Worm (Caenorhabditis elegans) whole organism, L4/young adult: Measurements from ENCODE around the gene C36A4.10.
"Not testable (repeated sequence)": the region's sequence is repeated elsewhere in the genome, so short reads cannot be mapped to it uniquely, and the experiment has no call there.

Experiments
- W03F9.2 ChIP-seq: fragments of 150-350 bp; optimal IDR thresholded peaks from 2 replicates; lab custom pipeline; 2014; ENCODE audit warnings: missing biosample characterization, missing genetic modification characterization
- dao-5 ChIP-seq: sonication (generic microtip); optimal IDR thresholded peaks from 2 replicates; lab custom pipeline; 2016; ENCODE audit warnings: missing genotype, missing genetic modification characterization, moderate library complexity, missing compliant biosample characterization
- him-1 ChIP-seq: sonication (generic microtip); optimal IDR thresholded peaks from 2 replicates; lab custom pipeline; 2016; ENCODE audit warnings: missing genotype, missing genetic modification reagents, missing genetic modification characterization, missing compliant biosample characterization

Gene C36A4.10

ce11 chrIII:3863814-3864507 is 32.7 kb upstream of the C36A4.10 start, which contains the start of gene acs-19:
TSS of gene acs-19 (plus strand) at chrIII:3864489.
- TF ChIP-seq dao-5 (tag; lab: Kevin White, UChicago) = no peak
- no peak for TF ChIP-seq him-1 (tag; lab: Kevin White, UChicago)
- no peak for TF ChIP-seq W03F9.2 (tag; lab: Kevin White, UChicago)

DNA sequence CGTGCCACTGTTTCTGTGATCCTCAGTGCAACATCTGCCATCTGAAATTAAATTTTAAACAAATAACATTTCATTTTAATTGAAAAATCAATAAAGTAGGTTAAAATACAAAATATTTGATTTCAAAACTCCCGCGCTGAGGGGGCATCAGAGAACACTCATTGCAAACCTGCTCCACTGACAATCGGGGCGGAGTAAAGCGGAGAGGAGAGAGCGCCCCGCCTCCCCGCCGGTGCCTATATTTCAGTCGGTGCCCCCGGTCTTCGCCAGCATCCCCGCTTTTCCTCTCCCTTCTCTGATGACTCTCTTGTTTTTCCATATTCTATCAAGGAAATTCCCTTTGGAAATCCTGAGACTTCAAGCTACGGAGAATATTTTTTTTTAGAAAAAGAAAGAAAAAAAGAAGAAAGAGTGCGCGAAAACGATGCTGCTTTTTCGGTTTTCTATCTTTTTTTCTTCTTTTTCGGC is 31.7 kb upstream of the C36A4.10 start, which contains the start of gene brc-1:
TSS of gene brc-1 (minus strand) at position 51 of the 468 bp plus-strand sequence.
- TF ChIP-seq him-1 (tag; lab: Kevin White, UChicago) = peak; percentile 83
- TF ChIP-seq dao-5 (tag; lab: Kevin White, UChicago) = no peak
- peak; percentile 64 for TF ChIP-seq W03F9.2 (tag; lab: Kevin White, UChicago)

- TF ChIP-seq him-1, W03F9.2, dao-5 (tag; lab: Kevin White, UChicago): not testable (repeated sequence)
Measured at ce11 chrIII:3852030-3852579, 20.8 kb upstream of the C36A4.10 start, which contains the start of gene cyp-25A4. TSS of gene cyp-25A4 (minus strand) at chrIII:3852080.

- not testable (repeated sequence) for TF ChIP-seq him-1, dao-5, W03F9.2 (tag; lab: Kevin White, UChicago)
Measured at ce11 chrIII:3844746-3845145, 13.5 kb upstream of the C36A4.10 start, which contains the start of gene maph-1.3. TSS of gene maph-1.3 (plus strand) at chrIII:3844893.

DNA sequence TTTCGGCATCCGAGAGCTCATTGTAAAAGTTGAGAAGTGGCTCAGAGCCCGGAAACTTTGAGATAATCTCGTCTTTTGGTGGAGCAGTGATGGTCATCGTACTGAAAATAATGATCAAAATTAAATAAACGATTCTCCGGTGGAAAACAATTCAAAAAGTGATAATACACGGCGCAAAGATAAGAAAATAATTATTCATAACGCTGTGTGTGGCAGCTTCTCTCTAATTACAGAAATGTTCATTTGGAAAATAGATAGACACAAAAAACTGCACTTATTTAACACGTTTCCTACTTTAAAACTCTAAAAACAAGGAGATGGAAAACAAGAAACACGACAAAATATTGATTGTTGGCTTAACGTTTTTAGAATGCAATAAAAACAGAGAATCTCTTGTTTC is 12.2 kb upstream of the C36A4.10 start, which contains the start of gene C36A4.4:
TSS of gene C36A4.4 (minus strand) at position 101 of the 400 bp plus-strand sequence.
- not testable (repeated sequence) for TF ChIP-seq W03F9.2, him-1, dao-5 (tag; lab: Kevin White, UChicago)

- TF ChIP-seq W03F9.2, dao-5, him-1 (tag; lab: Kevin White, UChicago): not testable (repeated sequence)
Measured at ce11 chrIII:3840279-3840678, 9.0 kb upstream of the C36A4.10 start, which contains the start of gene C36A4.11. TSS of gene C36A4.11 (plus strand) at chrIII:3840579.

- TF ChIP-seq W03F9.2 (tag; lab: Kevin White, UChicago) (no peak), dao-5 (tag; lab: Kevin White, UChicago) (no peak), him-1 (tag; lab: Kevin White, UChicago) (no peak)
Measured at ce11 chrIII:3839635-3840034, 8.4 kb upstream of the C36A4.10 start, which contains the start of gene cyp-25A3. TSS of gene cyp-25A3 (minus strand) at chrIII:3839735.

- no peak for TF ChIP-seq dao-5 (tag; lab: Kevin White, UChicago)
Measured at ce11 chrIII:3834800-3835271, 3.6 kb upstream of the C36A4.10 start, which contains the start of gene cyp-25A2. TSS of gene cyp-25A2 (plus strand) at chrIII:3835221.

DNA sequence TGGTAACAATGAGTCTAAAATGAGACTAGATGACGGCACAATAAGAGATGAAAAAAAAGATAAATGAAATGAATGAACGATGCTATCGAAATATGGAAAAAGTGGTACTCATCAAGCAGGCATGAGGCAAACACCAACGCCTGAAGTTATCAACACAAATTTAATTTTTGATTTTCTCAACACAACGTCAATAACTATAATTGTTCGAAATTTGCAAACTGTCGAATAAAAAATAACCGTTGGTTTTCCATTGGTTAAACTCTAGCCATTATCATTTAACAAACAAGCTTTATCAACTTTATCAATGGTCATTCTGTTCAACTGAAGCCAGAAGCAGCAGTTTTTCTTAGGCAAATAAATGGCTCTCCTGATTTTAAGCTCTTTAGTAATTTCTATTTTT is 1.0 kb upstream of the C36A4.10 start, which contains the start of gene cyp-25A1:
TSS of gene cyp-25A1 (plus strand) at position 301 of the 400 bp plus-strand sequence.
- TF ChIP-seq him-1 (tag; lab: Kevin White, UChicago) (no peak), dao-5 (tag; lab: Kevin White, UChicago) (no peak), W03F9.2 (tag; lab: Kevin White, UChicago) (no peak)

DNA sequence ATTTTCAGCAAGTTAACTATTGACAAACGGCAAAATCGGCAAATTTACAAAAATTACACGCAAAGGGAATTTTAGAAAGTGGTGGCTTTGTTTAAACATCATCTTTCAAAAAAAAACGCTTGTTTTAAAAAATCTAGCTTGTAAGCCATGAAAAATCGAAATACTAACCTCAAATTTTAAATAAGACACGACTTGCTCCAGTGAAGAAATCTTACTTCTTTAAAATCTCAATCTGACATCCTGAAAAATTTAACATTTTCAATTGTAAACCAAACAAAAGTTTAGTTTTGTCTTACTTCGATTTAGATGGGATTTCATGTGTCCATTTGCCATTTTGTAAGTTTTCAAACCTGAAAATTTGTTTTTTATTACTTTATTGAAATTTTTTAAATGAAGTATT is 517 bp upstream of the C36A4.10 start:
- TF ChIP-seq dao-5 (tag; lab: Kevin White, UChicago) = no peak
- no peak for TF ChIP-seq him-1 (tag; lab: Kevin White, UChicago)
- no peak for TF ChIP-seq W03F9.2 (tag; lab: Kevin White, UChicago)

- TF ChIP-seq dao-5 (tag; lab: Kevin White, UChicago) (no peak), W03F9.2 (tag; lab: Kevin White, UChicago) (no peak), him-1 (tag; lab: Kevin White, UChicago) (no peak)
Measured at ce11 chrIII:3829105-3829504, 2.2 kb downstream of the C36A4.10 start, which contains the start of gene cnnm-5. TSS of gene cnnm-5 (minus strand) at chrIII:3829205.

- TF ChIP-seq him-1 (tag; lab: Kevin White, UChicago) (no peak), W03F9.2 (tag; lab: Kevin White, UChicago) (no peak), dao-5 (tag; lab: Kevin White, UChicago) (no peak)
Measured at ce11 chrIII:3821969-3822453, 9.3 kb downstream of the C36A4.10 start, which contains the start of gene amx-1. TSS of gene amx-1 (plus strand) at chrIII:3822403.
